Worm (Caenorhabditis elegans): ENCODE data around the gene F46H6.5.

F46H6.5 gene

ce11 chrX:4453101-4453500 is 38.9 kb downstream of the F46H6.5 start (continued):
- TF ChIP-seq ceh-79 (tag; optimal IDR thresholded peaks at IDR 0.05): no peak
- no peak for TF ChIP-seq ztf-26 (tag; optimal IDR thresholded peaks at IDR 0.05)
- TF ChIP-seq somi-1 (GFP tag; optimal IDR thresholded peaks at IDR 0.05): no peak
- no peak for TF ChIP-seq egl-18 (GFP tag; IDR thresholded peaks at IDR 0.05)
- no peak for TF ChIP-seq snpc-3.4 (tag; optimal IDR thresholded peaks at IDR 0.05)
- no peak for TF ChIP-seq F57C9.4 (tag; optimal IDR thresholded peaks at IDR 0.05)
- no peak for TF ChIP-seq nhr-120 (GFP tag; IDR thresholded peaks at IDR 0.05)
- TF ChIP-seq T07F8.4 (tag; optimal IDR thresholded peaks at IDR 0.05): peak; percentile 35
- TF ChIP-seq madf-10 (tag; optimal IDR thresholded peaks at IDR 0.05): peak; percentile 31
- no peak for TF ChIP-seq Y95B8A.8 (GFP tag; IDR thresholded peaks at IDR 0.05)
- peak; percentile 23 for TF ChIP-seq attf-5 (GFP tag; optimal IDR thresholded peaks at IDR 0.05)
- TF ChIP-seq unc-62 (GFP tag; optimal IDR thresholded peaks at IDR 0.05): no peak
- TF ChIP-seq ceh-100 (GFP tag; IDR thresholded peaks at IDR 0.05): no peak
- peak; percentile 75; the same call in 1 of the 2 replicates for TF ChIP-seq egl-44 (GFP tag; IDR thresholded peaks at IDR 0.05)
- TF ChIP-seq F57A8.1 (GFP tag; optimal IDR thresholded peaks at IDR 0.05): peak; percentile 57
- peak; percentile 85 for TF ChIP-seq rpc-1 (optimal IDR thresholded peaks at IDR 0.05)
- TF ChIP-seq rpc-1 (tag; optimal IDR thresholded peaks at IDR 0.05): peak; percentile 97
- peak; percentile 67 for TF ChIP-seq nhr-90 (tag; optimal IDR thresholded peaks at IDR 0.05)
- peak; percentile 87 for TF ChIP-seq him-1 (tag; optimal IDR thresholded peaks at IDR 0.05)
- no peak for TF ChIP-seq F55B11.4 (tag; optimal IDR thresholded peaks at IDR 0.05; ENCODE audit: borderline replicate concordance, insufficient read depth)
- peak; percentile 33 for TF ChIP-seq F49E8.2 (tag; optimal IDR thresholded peaks at IDR 0.05; ENCODE audit: insufficient read depth)
- TF ChIP-seq nhr-179 (tag; optimal IDR thresholded peaks at IDR 0.05): no peak
- no peak for TF ChIP-seq atf-7 (tag; optimal IDR thresholded peaks at IDR 0.05)
- TF ChIP-seq F10E7.11 (tag; optimal IDR thresholded peaks at IDR 0.05): no peak
- TF ChIP-seq die-1 (tag; optimal IDR thresholded peaks at IDR 0.05): peak; percentile 70
- no peak for TF ChIP-seq zim-3 (tag; optimal IDR thresholded peaks at IDR 0.05)
- TF ChIP-seq lin-35 (GFP tag; optimal IDR thresholded peaks at IDR 0.05): no peak
- no peak for TF ChIP-seq mcd-1 (GFP tag; IDR thresholded peaks at IDR 0.05)
- no peak for TF ChIP-seq xnd-1 (tag; optimal IDR thresholded peaks at IDR 0.05)
- no peak for TF ChIP-seq K12H6.12 (tag; optimal IDR thresholded peaks at IDR 0.05)
- TF ChIP-seq snpc-1.3 (tag; optimal IDR thresholded peaks at IDR 0.05; ENCODE audit: insufficient read depth): peak; percentile 86
- TF ChIP-seq tbp1 (GFP tag; optimal IDR thresholded peaks at IDR 0.05): peak; percentile 93
- TF ChIP-seq let-607 (tag; optimal IDR thresholded peaks at IDR 0.05): peak in 1 of 2 experiments; percentile 34
- no peak for TF ChIP-seq F33H1.4 (GFP tag; IDR thresholded peaks at IDR 0.05)
- TF ChIP-seq hrde-1 (tag; optimal IDR thresholded peaks at IDR 0.05; ENCODE audit: borderline replicate concordance): no peak
- no peak for TF ChIP-seq egrh-3 (GFP tag; IDR thresholded peaks at IDR 0.05)
- TF ChIP-seq nhr-80 (tag; optimal IDR thresholded peaks at IDR 0.05): peak; percentile 1
- no peak for TF ChIP-seq attf-3 (GFP tag; conservative IDR thresholded peaks at IDR 0.05)
- TF ChIP-seq ceh-40 (GFP tag; IDR thresholded peaks at IDR 0.05): 0 out of 2 replicates have a peak, but pooled peaks have one; percentile 17
- TF ChIP-seq hlh-12 (tag; optimal IDR thresholded peaks at IDR 0.05): no peak

ce11 chrX:4451936-4452335 is 40.1 kb downstream of the F46H6.5 start:
- TF ChIP-seq hlh-26 (GFP tag; conservative IDR thresholded peaks at IDR 0.05) (no peak), dox-1 (GFP tag; IDR thresholded peaks at IDR 0.05) (no peak), madf-8 (GFP tag; conservative IDR thresholded peaks at IDR 0.05) (peak; percentile 16; the same call in 1 of the 2 replicates), efl-1 (GFP tag; optimal IDR thresholded peaks at IDR 0.05) (peak; percentile 70), sptf-2 (GFP tag; optimal IDR thresholded peaks at IDR 0.05) (no peak), Y67H2A.10 (GFP tag; conservative IDR thresholded peaks at IDR 0.05) (no peak), ztf-18 (tag; optimal IDR thresholded peaks at IDR 0.05) (no peak), sdz-38 (tag; optimal IDR thresholded peaks at IDR 0.05) (no peak), nfyb-1 (GFP tag; IDR thresholded peaks at IDR 0.05) (no peak), nhr-120 (GFP tag; IDR thresholded peaks at IDR 0.05) (no peak), aptf-2 (GFP tag; conservative IDR thresholded peaks at IDR 0.05) (peak; percentile 94), snpc-3.4 (tag; optimal IDR thresholded peaks at IDR 0.05) (no peak), F49E8.2 (tag; optimal IDR thresholded peaks at IDR 0.05; ENCODE audit: insufficient read depth) (no peak), F23B12.7 (tag; optimal IDR thresholded peaks at IDR 0.05; ENCODE audit: insufficient read depth) (no peak)

All from whole organism, young adult.